Worm (Caenorhabditis elegans) whole organism, mixed stage, embryonic: ENCODE measurements around the gene cld-9.

Experiments used
- blmp-1 ChIP-seq: fragments of 150-350 bp; optimal IDR thresholded peaks from 2 replicates; lab custom pipeline; 2014; ENCODE audit warnings: missing biosample characterization, missing genetic modification characterization
- elt-1 ChIP-seq: sonication (generic microtip); optimal IDR thresholded peaks from 2 replicates; lab custom pipeline; 2017; ENCODE audit warnings: missing genetic modification characterization, mild to moderate bottlenecking, missing compliant biosample characterization, antibody characterized with exemption, moderate library complexity, borderline replicate concordance; ENCODE audit not compliant: insufficient read depth
- ham-2 ChIP-seq: fragments of 200-800 bp; sonication (Bioruptor generic); optimal IDR thresholded peaks from 2 replicates; lab custom pipeline; 2018; ENCODE audit warnings: mild to moderate bottlenecking, missing genetic modification characterization, missing compliant biosample characterization
- mab-5 ChIP-seq: fragments of 150-350 bp; optimal IDR thresholded peaks from 2 replicates; lab custom pipeline; 2014; ENCODE audit warnings: missing biosample characterization, missing genetic modification characterization
- nhr-12 ChIP-seq: fragments of 150-350 bp; optimal IDR thresholded peaks from 2 replicates; lab custom pipeline; 2014; ENCODE audit warnings: missing biosample characterization, missing genetic modification characterization
- nhr-2 ChIP-seq: fragments of 150-350 bp; optimal IDR thresholded peaks from 2 replicates; lab custom pipeline; 2014; ENCODE audit warnings: missing biosample characterization, missing genetic modification characterization
- nhr-28 ChIP-seq: fragments of 150-350 bp; optimal IDR thresholded peaks from 2 replicates; lab custom pipeline; 2014; ENCODE audit warnings: missing biosample characterization, missing genetic modification characterization
- sptf-1 ChIP-seq: sonication (generic microtip); optimal IDR thresholded peaks from 2 replicates; lab custom pipeline; 2017; ENCODE audit warnings: mild to moderate bottlenecking, missing genetic modification characterization, moderate library complexity, missing compliant biosample characterization
- unc-39 ChIP-seq: fragments of 150-350 bp; optimal IDR thresholded peaks from 2 replicates; lab custom pipeline; 2014; ENCODE audit warnings: missing biosample characterization, missing genetic modification characterization
- unc-62 ChIP-seq: fragments of 150-350 bp; optimal IDR thresholded peaks from 2 replicates; lab custom pipeline; 2014; ENCODE audit warnings: missing biosample characterization, missing genetic modification reagents, missing genetic modification characterization
- zip-8 ChIP-seq: fragments of 150-350 bp; optimal IDR thresholded peaks from 2 replicates; lab custom pipeline; 2014; ENCODE audit warnings: missing biosample characterization, missing genetic modification characterization

ce11 chrV:13751811-13752210 is at the start of gene cld-9:
- TF ChIP-seq ham-2 (GFP tag; lab: Kevin White, UChicago), result no peak
- TF ChIP-seq unc-62, result no peak
- TF ChIP-seq zip-8 (tag; lab: Kevin White, UChicago), result no peak
- no peak for TF ChIP-seq nhr-2
- TF ChIP-seq nhr-12 (tag; lab: Kevin White, UChicago), result no peak
- no peak for TF ChIP-seq elt-1 (tag; lab: Kevin White, UChicago)
- no peak for TF ChIP-seq blmp-1 (tag; lab: Kevin White, UChicago)
- no peak for TF ChIP-seq unc-39 (tag; lab: Kevin White, UChicago)
- no peak for TF ChIP-seq sptf-1 (tag; lab: Kevin White, UChicago)
- TF ChIP-seq mab-5 (tag; lab: Kevin White, UChicago), result no peak
- no peak for TF ChIP-seq nhr-28
